Worm (Caenorhabditis elegans) whole organism, L4 larva: ENCODE results near the gene F07H5.13.
A peak's percentile ranks its signal among the peaks of the same experiment; 100 is the strongest.

ENCODE experiments used
- D1046.2 ChIP-seq: fragments of 200-800 bp; sonication (Bioruptor generic); IDR thresholded peaks from 2 replicates; pipeline ENCODE4 v1.3.6; 2022; ENCODE audit warnings: missing genetic modification characterization, missing compliant biosample characterization
- F10B5.3 ChIP-seq: sonication (generic microtip); optimal IDR thresholded peaks from 2 replicates; lab custom pipeline; 2016; ENCODE audit warnings: mild to moderate bottlenecking, missing genetic modification characterization, missing compliant biosample characterization
- F44E2.7 ChIP-seq: fragments of 200-800 bp; sonication (Bioruptor generic); IDR thresholded peaks from 2 replicates; pipeline ENCODE4 v2.1.2; 2022; ENCODE audit warnings: missing genetic modification characterization, missing compliant biosample characterization
- F49E8.2 ChIP-seq: sonication (generic microtip); optimal IDR thresholded peaks from 2 replicates; lab custom pipeline; 2016; ENCODE audit warnings: missing compliant biosample characterization, mild to moderate bottlenecking, missing genetic modification characterization, borderline replicate concordance
- T20F7.1 ChIP-seq: fragments of 200-800 bp; sonication (Bioruptor generic); optimal IDR thresholded peaks from 2 replicates; lab custom pipeline; 2018; ENCODE audit warnings: mild to moderate bottlenecking, missing genetic modification characterization, missing compliant biosample characterization
- T26A8.4 ChIP-seq: fragments of 200-800 bp; sonication (Bioruptor generic); IDR thresholded peaks from 2 replicates; pipeline ENCODE4 v1.3.6; 2022; ENCODE audit warnings: missing genetic modification characterization, missing compliant biosample characterization
- Y48G9A.11 ChIP-seq: fragments of 200-800 bp; sonication (Bioruptor generic); IDR thresholded peaks from 2 replicates; pipeline ENCODE4 v1.3.6; 2022; ENCODE audit warnings: missing genetic modification reagents, missing genetic modification characterization, missing compliant biosample characterization
- Y5F2A.4 ChIP-seq: fragments of 200-800 bp; sonication (Bioruptor generic); optimal IDR thresholded peaks from 2 replicates; lab custom pipeline; 2018; ENCODE audit warnings: mild to moderate bottlenecking, missing genetic modification characterization, missing compliant biosample characterization
- Y75B8A.6 ChIP-seq: fragments of 200-800 bp; sonication (Bioruptor generic); IDR thresholded peaks from 2 replicates; pipeline ENCODE4 v1.3.6; 2022; ENCODE audit warnings: missing genetic modification reagents, missing genetic modification characterization, missing compliant biosample characterization
- aha-1 ChIP-seq: fragments of 150-350 bp; peaks from one replicate; lab custom pipeline; 2014; ENCODE audit warnings: missing biosample characterization, missing genetic modification characterization
- aly-2 ChIP-seq: sonication (generic microtip); optimal IDR thresholded peaks from 2 replicates; lab custom pipeline; 2018; ENCODE audit warnings: missing biosample characterization, missing genetic modification characterization
- ceh-20 ChIP-seq: fragments of 200-800 bp; sonication (Bioruptor generic); IDR thresholded peaks from 2 replicates; pipeline ENCODE4 v1.3.6; 2022; ENCODE audit warnings: missing genetic modification reagents, missing genetic modification characterization, missing compliant biosample characterization
- ceh-28 ChIP-seq: fragments of 150-350 bp; optimal IDR thresholded peaks from 2 replicates; lab custom pipeline; 2014; ENCODE audit warnings: missing biosample characterization, missing genetic modification reagents, missing genetic modification characterization
- ceh-32 ChIP-seq: sonication (generic microtip); optimal IDR thresholded peaks from 2 replicates; lab custom pipeline; 2016; ENCODE audit warnings: mild to moderate bottlenecking, missing genetic modification characterization, missing compliant biosample characterization; ENCODE audit not compliant: poor library complexity
- ceh-44 ChIP-seq: fragments of 200-800 bp; sonication (Bioruptor generic); IDR thresholded peaks from 2 replicates; pipeline ENCODE4 v1.3.6; 2022; ENCODE audit warnings: missing genetic modification reagents, missing genetic modification characterization, missing compliant biosample characterization
- ctbp-1 ChIP-seq: fragments of 200-800 bp; sonication (Bioruptor generic); IDR thresholded peaks from 2 replicates; pipeline ENCODE4 v1.3.6; 2022; ENCODE audit warnings: missing genetic modification reagents, missing genetic modification characterization, missing compliant biosample characterization
- daf-16 ChIP-seq, 3 experiments: sonication (generic microtip); optimal IDR thresholded peaks; 2 replicates each; lab custom pipeline; 2016 to 2017; ENCODE audit warnings: missing genetic modification characterization in 3 of 3, missing genetic modification reagents in 3 of 3, mild to moderate bottlenecking in 2 of 3, missing compliant biosample characterization in 2 of 3, missing biosample characterization in 1 of 3, moderate library complexity in 1 of 3
- dmd-6 ChIP-seq: fragments of 200-800 bp; sonication (Bioruptor generic); IDR thresholded peaks from 2 replicates; pipeline ENCODE4 v1.3.6; 2022; ENCODE audit warnings: missing genetic modification reagents, missing genetic modification characterization, missing compliant biosample characterization
- dmd-9 ChIP-seq: fragments of 200-800 bp; sonication (Bioruptor generic); IDR thresholded peaks from 2 replicates; pipeline ENCODE4 v1.3.6; 2022; ENCODE audit warnings: missing genetic modification reagents, missing genetic modification characterization, missing compliant biosample characterization
- dve-1 ChIP-seq: sonication (generic microtip); optimal IDR thresholded peaks from 2 replicates; lab custom pipeline; 2017; ENCODE audit warnings: antibody characterized with exemption, mild to moderate bottlenecking, missing genetic modification characterization, missing compliant biosample characterization; ENCODE audit not compliant: insufficient read depth
- egl-27 ChIP-seq: sonication (generic microtip); optimal IDR thresholded peaks from 3 replicates; lab custom pipeline; 2017; ENCODE audit warnings: missing biosample characterization, missing genetic modification reagents, missing genetic modification characterization
- egl-43 ChIP-seq: fragments of 200-800 bp; sonication (Bioruptor generic); IDR thresholded peaks from 2 replicates; pipeline ENCODE4 v1.3.6; 2022; ENCODE audit warnings: missing genetic modification reagents, missing genetic modification characterization, missing compliant biosample characterization
- fkh-10 ChIP-seq: fragments of 150-350 bp; optimal IDR thresholded peaks from 2 replicates; lab custom pipeline; 2014; ENCODE audit warnings: missing biosample characterization, missing genetic modification reagents, missing genetic modification characterization
- gei-8 ChIP-seq: fragments of 200-800 bp; sonication (Bioruptor generic); optimal IDR thresholded peaks from 2 replicates; lab custom pipeline; 2018; ENCODE audit warnings: mild to moderate bottlenecking, missing genetic modification characterization, missing compliant biosample characterization
- hif-1 ChIP-seq, 2 experiments: sonication (generic microtip); optimal IDR thresholded peaks; 2 replicates each; lab custom pipeline; 2016 to 2017; ENCODE audit warnings: missing compliant biosample characterization in 2 of 2, missing genetic modification characterization in 2 of 2, missing genetic modification reagents in 2 of 2, missing genotype in 2 of 2, mild to moderate bottlenecking in 1 of 2
- hlh-11 ChIP-seq: fragments of 200-800 bp; sonication (Bioruptor generic); optimal IDR thresholded peaks from 2 replicates; lab custom pipeline; 2018; ENCODE audit warnings: mild to moderate bottlenecking, missing genetic modification characterization, missing compliant biosample characterization
- hlh-30 ChIP-seq: sonication (generic microtip); optimal IDR thresholded peaks from 2 replicates; lab custom pipeline; 2017; ENCODE audit warnings: antibody characterized with exemption, mild to moderate bottlenecking, missing genetic modification characterization, missing compliant biosample characterization; ENCODE audit not compliant: insufficient read depth
- lin-15B ChIP-seq: fragments of 150-350 bp; sonication (generic microtip); optimal IDR thresholded peaks from 3 replicates; lab custom pipeline; 2014; ENCODE audit warnings: missing biosample characterization, missing genetic modification characterization
- lir-3 ChIP-seq: sonication (generic microtip); optimal IDR thresholded peaks from 2 replicates; lab custom pipeline; 2016; ENCODE audit warnings: mild to moderate bottlenecking, missing genetic modification characterization, missing compliant biosample characterization
- lsy-2 ChIP-seq, 2 experiments: fragments of 150-350 bp in 1 of 2; sonication (generic microtip) in 1 of 2; optimal IDR thresholded peaks; 2 replicates each; lab custom pipeline; 2014 to 2017; ENCODE audit warnings: missing biosample characterization in 2 of 2, missing genetic modification characterization in 2 of 2
- mdl-1 ChIP-seq, 2 experiments: fragments of 150-350 bp in 1 of 2; sonication (generic microtip) in 1 of 2; optimal IDR thresholded peaks; 2 replicates each; lab custom pipeline; 2014 to 2017; ENCODE audit warnings: missing biosample characterization in 2 of 2, missing genetic modification characterization in 2 of 2
- mep-1 ChIP-seq: fragments of 150-350 bp; sonication (generic microtip); optimal IDR thresholded peaks from 3 replicates; lab custom pipeline; 2014; ENCODE audit warnings: missing biosample characterization, missing genetic modification characterization
- mes-2 ChIP-seq: sonication (generic microtip); optimal IDR thresholded peaks from 2 replicates; lab custom pipeline; 2016; ENCODE audit warnings: missing genotype, mild to moderate bottlenecking, missing genetic modification characterization, missing compliant biosample characterization; ENCODE audit not compliant: poor library complexity, severe bottlenecking
- mxl-3 ChIP-seq: fragments of 200-800 bp; sonication (Bioruptor generic); optimal IDR thresholded peaks from 2 replicates; lab custom pipeline; 2018; ENCODE audit warnings: mild to moderate bottlenecking, missing genetic modification characterization, missing compliant biosample characterization
- nhr-11 ChIP-seq: fragments of 150-350 bp; optimal IDR thresholded peaks from 2 replicates; lab custom pipeline; 2014; ENCODE audit warnings: missing biosample characterization, missing genetic modification characterization
- nhr-28 ChIP-seq: fragments of 150-350 bp; optimal IDR thresholded peaks from 2 replicates; lab custom pipeline; 2014; ENCODE audit warnings: missing biosample characterization, missing genetic modification characterization
- nhr-42 ChIP-seq: fragments of 200-800 bp; sonication (Bioruptor generic); IDR thresholded peaks from 2 replicates; pipeline ENCODE4 v1.3.6; 2022; ENCODE audit warnings: missing genetic modification characterization, missing compliant biosample characterization
- nhr-48 ChIP-seq: sonication (generic microtip); optimal IDR thresholded peaks from 2 replicates; lab custom pipeline; 2016; ENCODE audit warnings: mild to moderate bottlenecking, missing genetic modification characterization, missing compliant biosample characterization
- nhr-6 ChIP-seq: fragments of 150-350 bp; optimal IDR thresholded peaks from 2 replicates; lab custom pipeline; 2014; ENCODE audit warnings: missing biosample characterization, missing genetic modification characterization
- nhr-77 ChIP-seq: fragments of 150-350 bp; optimal IDR thresholded peaks from 2 replicates; lab custom pipeline; 2014; ENCODE audit warnings: missing biosample characterization, missing genetic modification characterization
- php-3 ChIP-seq: fragments of 200-800 bp; sonication (Bioruptor generic); IDR thresholded peaks from 2 replicates; pipeline ENCODE4 v1.3.6; 2022; ENCODE audit warnings: missing genetic modification reagents, missing genetic modification characterization, missing compliant biosample characterization
- rbr-2 ChIP-seq: sonication (generic microtip); optimal IDR thresholded peaks from 2 replicates; lab custom pipeline; 2016; ENCODE audit warnings: missing genotype, missing genetic modification characterization, missing compliant biosample characterization
- sdz-12 ChIP-seq: fragments of 200-800 bp; sonication (Bioruptor generic); optimal IDR thresholded peaks from 2 replicates; lab custom pipeline; 2018; ENCODE audit warnings: mild to moderate bottlenecking, missing genetic modification characterization, missing compliant biosample characterization
- tra-1 ChIP-seq: fragments of 200-800 bp; sonication (Bioruptor generic); IDR thresholded peaks from 2 replicates; pipeline ENCODE4 v1.3.6; 2022; ENCODE audit warnings: missing genetic modification reagents, missing genetic modification characterization, missing compliant biosample characterization
- unc-130 ChIP-seq: sonication (generic microtip); optimal IDR thresholded peaks from 2 replicates; lab custom pipeline; 2016; ENCODE audit warnings: missing genetic modification reagents, missing genetic modification characterization, missing compliant biosample characterization
- unc-62 ChIP-seq, 3 experiments: fragments of 150-350 bp in 1 of 3; sonication (generic microtip); optimal IDR thresholded peaks in 2 of 3; peaks in 1 of 3; 1 replicate in 1 of 3; 2 replicates in 2 of 3; lab custom pipeline; 2014 to 2017; ENCODE audit warnings: missing biosample characterization in 3 of 3, missing genetic modification characterization in 3 of 3, missing genetic modification reagents in 3 of 3, missing genotype in 1 of 3
- zip-2 ChIP-seq: fragments of 150-350 bp; optimal IDR thresholded peaks from 2 replicates; lab custom pipeline; 2014; ENCODE audit warnings: missing biosample characterization, missing genetic modification characterization
- ztf-11 ChIP-seq: fragments of 150-350 bp; optimal IDR thresholded peaks from 2 replicates; lab custom pipeline; 2014; ENCODE audit warnings: missing biosample characterization, missing genetic modification characterization

F07H5.13 gene

DNA sequence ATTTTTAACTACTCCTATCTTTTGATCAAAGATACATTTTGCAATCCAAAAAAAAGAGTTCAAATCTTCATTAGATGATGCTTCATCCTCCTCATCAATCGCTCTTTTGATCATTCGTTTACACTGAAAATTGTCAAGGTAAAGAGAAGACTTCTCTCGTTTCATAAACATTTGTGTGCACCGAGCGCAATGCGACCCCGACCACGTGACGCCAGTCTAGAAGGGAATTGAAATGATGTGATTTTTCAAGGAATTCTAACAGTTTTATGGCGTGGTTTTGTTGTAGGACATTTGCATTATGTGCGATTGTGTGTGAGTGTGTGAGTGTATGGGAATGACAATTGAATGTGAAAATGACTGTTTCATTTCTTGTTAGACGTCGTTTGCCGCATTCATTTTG, 49.1 kb upstream of the F07H5.13 start:
- TF ChIP-seq T26A8.4 (GFP tag; lab: Robert Waterston, UW), result no peak
- no peak for TF ChIP-seq ztf-11
- TF ChIP-seq nhr-11 (tag; lab: Kevin White, UChicago), result peak; percentile 26
- peak in 1 of 2 experiments; percentile 39 for TF ChIP-seq lsy-2 (tag; optimal IDR thresholded peaks at IDR 0.05; lab: Kevin White, UChicago)
- no peak for TF ChIP-seq ctbp-1 (GFP tag; lab: Robert Waterston, UW)
- TF ChIP-seq mes-2, result no peak
- peak in 1 of 2 experiments; percentile 58 for TF ChIP-seq hif-1 (tag; optimal IDR thresholded peaks at IDR 0.05; lab: Kevin White, UChicago)
- TF ChIP-seq mxl-3 (GFP tag; lab: Kevin White, UChicago), result peak; percentile 49
- TF ChIP-seq lin-15B (tag; lab: Kevin White, UChicago), result no peak
- no peak for TF ChIP-seq nhr-6 (tag; lab: Kevin White, UChicago)
- no peak for TF ChIP-seq nhr-77 (tag; lab: Kevin White, UChicago)
- TF ChIP-seq egl-27 (tag; lab: Kevin White, UChicago), result no peak
- TF ChIP-seq hlh-11 (tag; lab: Kevin White, UChicago), result peak; percentile 62
- 0 out of 2 replicates have a peak, but pooled peaks have one; percentile 5 for TF ChIP-seq php-3 (GFP tag; lab: Robert Waterston, UW)
- no peak for TF ChIP-seq F49E8.2 (tag; lab: Kevin White, UChicago)
- TF ChIP-seq sdz-12 (GFP tag; lab: Kevin White, UChicago), result no peak
- no peak for TF ChIP-seq rbr-2 (tag; lab: Kevin White, UChicago)
- no peak for TF ChIP-seq lir-3 (tag; lab: Kevin White, UChicago)
- peak in 1 of 2 experiments; percentile 48 for TF ChIP-seq daf-16 (GFP tag; optimal IDR thresholded peaks at IDR 0.05; lab: Kevin White, UChicago)
- peak; percentile 40 for TF ChIP-seq daf-16 (tag; optimal IDR thresholded peaks at IDR 0.05; lab: Kevin White, UChicago)
- TF ChIP-seq nhr-28 (tag; lab: Kevin White, UChicago), result peak; percentile 16
- TF ChIP-seq mdl-1 (tag; optimal IDR thresholded peaks at IDR 0.05; lab: Kevin White, UChicago), result peak in 1 of 2 experiments; percentile 54
- no peak for TF ChIP-seq egl-43 (GFP tag; lab: Robert Waterston, UW)
- no peak for TF ChIP-seq gei-8 (GFP tag; lab: Kevin White, UChicago)
- TF ChIP-seq unc-62 (GFP tag; optimal IDR thresholded peaks at IDR 0.05 in 1 of 2; lab: Kevin White, UChicago), result no peak
- no peak for TF ChIP-seq unc-62 (tag; optimal IDR thresholded peaks at IDR 0.05; lab: Kevin White, UChicago)
- TF ChIP-seq dve-1 (tag; lab: Kevin White, UChicago), result peak; percentile 20
- no peak for TF ChIP-seq ceh-28 (tag; lab: Kevin White, UChicago)
- TF ChIP-seq unc-130, result no peak
- TF ChIP-seq zip-2 (tag; lab: Kevin White, UChicago), result no peak
- TF ChIP-seq Y48G9A.11 (GFP tag; lab: Robert Waterston, UW), result no peak
- TF ChIP-seq F44E2.7 (GFP tag; lab: Robert Waterston, UW), result no peak
- peak; percentile 97 for TF ChIP-seq aha-1 (tag; lab: Kevin White, UChicago)
- TF ChIP-seq Y75B8A.6 (GFP tag; lab: Robert Waterston, UW), result no peak
- no peak for TF ChIP-seq F10B5.3
- TF ChIP-seq aly-2 (tag; lab: Kevin White, UChicago), result no peak
- TF ChIP-seq Y5F2A.4, result no peak
- TF ChIP-seq ceh-20 (GFP tag; lab: Robert Waterston, UW), result peak; percentile 45; the same call in 1 of the 2 replicates
- no peak for TF ChIP-seq T20F7.1 (GFP tag; lab: Kevin White, UChicago)
- TF ChIP-seq dmd-9 (GFP tag; lab: Robert Waterston, UW), result no peak
- TF ChIP-seq nhr-42 (GFP tag; lab: Robert Waterston, UW), result no peak
- no peak for TF ChIP-seq fkh-10 (GFP tag; lab: Kevin White, UChicago)
- no peak for TF ChIP-seq ceh-44 (GFP tag; lab: Robert Waterston, UW)
- peak; percentile 73 for TF ChIP-seq hlh-30
- TF ChIP-seq nhr-48 (tag; lab: Kevin White, UChicago), result peak; percentile 55
- TF ChIP-seq D1046.2 (GFP tag; lab: Robert Waterston, UW), result no peak
- no peak for TF ChIP-seq mep-1 (tag; lab: Kevin White, UChicago)
- peak; percentile 49; the same call in 1 of the 2 replicates for TF ChIP-seq tra-1 (GFP tag; lab: Robert Waterston, UW)
- peak; percentile 63 for TF ChIP-seq dmd-6 (GFP tag; lab: Robert Waterston, UW)
- TF ChIP-seq ceh-32 (tag; lab: Kevin White, UChicago), result no peak
